Worm (Caenorhabditis elegans): Measurements from ENCODE around the gene R10E4.1.

Gene R10E4.1

DNA sequence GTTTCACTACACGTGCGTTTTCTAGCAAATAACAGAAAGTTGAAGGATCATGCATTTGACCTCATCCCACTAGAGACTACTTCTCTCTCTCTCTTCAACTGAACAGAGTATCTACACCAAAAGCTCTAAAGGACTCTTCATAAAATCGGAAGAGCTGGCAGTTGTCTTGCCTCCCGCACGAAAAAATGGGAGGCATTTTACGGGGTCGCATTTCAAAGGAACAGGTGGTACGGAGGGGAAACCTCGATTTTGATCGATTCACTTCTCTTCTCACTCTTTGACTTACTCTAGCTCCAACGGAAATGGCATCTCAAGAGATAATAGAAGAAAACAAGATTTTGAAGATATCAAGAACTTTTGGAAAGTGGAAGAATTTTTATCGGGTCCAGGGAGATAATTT lies 13.6 kb downstream of the R10E4.1 start:
- TF ChIP-seq unc-62 (GFP tag; optimal IDR thresholded peaks at IDR 0.05): no peak

- TF ChIP-seq unc-62 (GFP tag; optimal IDR thresholded peaks at IDR 0.05): no peak
Observed at ce11 chrIII:4284732-4285165, 15.2 kb downstream of the R10E4.1 start.

DNA sequence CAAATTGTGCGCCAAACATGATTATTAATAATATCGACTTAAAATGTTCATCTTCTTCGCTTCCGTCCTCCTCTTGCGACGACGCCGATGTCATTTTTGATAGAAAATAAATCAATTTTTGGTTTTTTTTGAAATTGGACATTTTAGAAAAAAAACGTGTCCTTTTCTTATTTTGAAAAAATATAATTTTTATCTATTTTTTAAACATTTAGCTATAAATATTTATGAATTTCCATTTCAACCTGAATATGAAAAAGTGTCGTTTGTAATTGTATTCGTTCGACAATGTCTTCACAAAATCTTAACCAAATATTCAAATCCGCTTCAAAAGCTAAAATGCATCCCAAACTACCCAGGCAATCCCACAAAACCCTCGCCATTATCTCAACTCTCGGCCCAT lies 17.8 kb downstream of the R10E4.1 start, which contains the start of gene R10E4.3:
Gene R10E4.3, minus strand, starts transcription at position 101 of the 400 bp plus-strand sequence.
- TF ChIP-seq unc-62 (GFP tag; optimal IDR thresholded peaks at IDR 0.05): no peak

DNA sequence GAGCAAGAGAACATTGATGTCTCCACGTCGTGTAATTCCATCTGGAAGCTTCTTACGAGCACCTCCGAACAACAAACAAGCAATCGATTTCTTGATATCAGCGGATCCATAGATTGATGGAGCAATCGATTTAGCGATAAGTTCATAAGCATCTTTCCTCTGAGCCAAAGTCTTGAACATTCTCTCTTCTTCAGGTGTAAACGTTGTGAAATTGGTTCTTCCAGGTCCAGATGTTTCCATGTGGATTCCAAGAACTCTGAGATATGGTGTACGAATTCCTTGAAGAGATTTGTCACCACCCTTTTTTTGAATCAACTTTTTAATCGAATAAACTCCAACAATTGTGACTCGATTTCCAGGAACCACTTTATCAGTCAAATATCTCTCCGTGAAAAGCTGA lies 20.4 kb downstream of the R10E4.1 start:
- no peak for TF ChIP-seq unc-62 (GFP tag; optimal IDR thresholded peaks at IDR 0.05)

ce11 chrIII:4291216-4291691 lies 21.7 kb downstream of the R10E4.1 start, which contains the start of gene mcm-5:
mcm-5 (minus strand) TSS chrIII:4291266.
- no peak for TF ChIP-seq unc-62 (GFP tag; optimal IDR thresholded peaks at IDR 0.05)

DNA sequence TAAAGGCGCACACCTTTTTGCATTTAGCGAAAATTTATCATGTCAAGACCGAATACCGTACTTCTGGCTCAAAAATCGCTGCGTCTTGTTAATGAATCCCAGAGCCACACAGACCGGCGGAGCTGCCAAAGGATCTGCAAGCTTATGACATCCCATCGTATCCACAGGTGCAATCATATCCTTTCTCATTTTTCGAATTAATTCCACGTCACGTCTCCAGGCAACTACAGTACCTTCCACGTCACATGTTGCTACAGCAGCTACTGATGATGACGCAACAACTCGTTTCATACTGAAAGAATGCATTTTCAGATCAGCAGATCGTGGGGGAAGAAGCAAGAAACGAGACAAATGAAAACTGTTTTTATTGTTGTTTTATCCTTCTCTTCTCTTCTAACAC lies 23.6 kb downstream of the R10E4.1 start, which contains the start of gene R10E4.6:
Gene R10E4.6, plus strand, starts transcription at position 301 of the 400 bp plus-strand sequence.
- no peak for TF ChIP-seq unc-62 (GFP tag; optimal IDR thresholded peaks at IDR 0.05)

- no peak for TF ChIP-seq unc-62 (GFP tag; optimal IDR thresholded peaks at IDR 0.05)
Observed at ce11 chrIII:4294153-4294862, 24.8 kb downstream of the R10E4.1 start, which contains the start of the genes nth-1 and R10E4.7. nth-1 (minus strand) TSS chrIII:4294253. R10E4.7 (plus strand) TSS chrIII:4294812.

DNA sequence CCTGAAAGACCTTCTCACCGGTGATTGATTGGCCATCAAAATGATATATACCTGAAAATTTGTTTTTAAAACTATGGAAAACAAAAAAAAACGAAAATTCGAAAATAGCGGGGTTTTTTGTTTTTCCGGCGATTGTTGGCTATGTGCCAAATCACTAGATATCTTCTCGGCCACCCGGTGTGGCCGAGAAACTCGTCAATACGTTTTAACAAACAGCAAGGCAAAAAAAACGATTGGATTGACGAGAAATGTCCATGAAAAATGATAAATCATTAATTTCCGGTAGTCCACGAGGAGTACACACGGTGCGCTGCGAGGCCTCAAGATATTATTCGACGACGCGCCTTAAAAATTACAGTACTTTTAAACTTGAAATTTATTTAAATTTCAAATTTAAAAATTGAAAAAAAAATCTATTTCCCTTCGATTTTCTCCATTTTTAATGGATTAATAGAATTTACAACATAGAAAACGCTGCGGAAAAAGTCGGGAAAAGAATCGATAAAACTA lies 31.5 kb downstream of the R10E4.1 start, which contains the start of gene R10E4.11:
Gene R10E4.11, minus strand, starts transcription at position 51 of the 510 bp plus-strand sequence.
- no peak for TF ChIP-seq unc-62 (GFP tag; optimal IDR thresholded peaks at IDR 0.05)

DNA sequence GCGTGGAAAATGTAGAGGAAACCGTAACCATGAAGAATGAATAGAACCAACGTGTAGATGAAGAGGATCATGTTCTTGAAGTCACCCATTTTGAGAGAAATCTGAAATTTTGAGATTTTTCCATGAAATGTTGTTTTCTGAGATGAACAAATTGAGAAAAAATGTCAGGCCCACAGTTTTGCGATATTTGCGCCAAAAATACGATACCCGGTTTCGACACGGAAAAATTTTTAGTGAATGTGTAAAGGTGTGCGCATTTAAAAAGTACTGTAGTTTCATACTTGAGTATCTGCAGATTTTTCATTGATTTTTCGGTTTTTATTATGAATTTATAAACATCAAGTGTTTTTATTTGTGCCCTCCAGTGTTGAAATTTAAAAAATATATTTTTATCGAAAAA lies 32.8 kb downstream of the R10E4.1 start, which contains the start of gene R10E4.9:
Gene R10E4.9, minus strand, starts transcription at position 101 of the 400 bp plus-strand sequence.
- no peak for TF ChIP-seq unc-62 (GFP tag; optimal IDR thresholded peaks at IDR 0.05)

DNA sequence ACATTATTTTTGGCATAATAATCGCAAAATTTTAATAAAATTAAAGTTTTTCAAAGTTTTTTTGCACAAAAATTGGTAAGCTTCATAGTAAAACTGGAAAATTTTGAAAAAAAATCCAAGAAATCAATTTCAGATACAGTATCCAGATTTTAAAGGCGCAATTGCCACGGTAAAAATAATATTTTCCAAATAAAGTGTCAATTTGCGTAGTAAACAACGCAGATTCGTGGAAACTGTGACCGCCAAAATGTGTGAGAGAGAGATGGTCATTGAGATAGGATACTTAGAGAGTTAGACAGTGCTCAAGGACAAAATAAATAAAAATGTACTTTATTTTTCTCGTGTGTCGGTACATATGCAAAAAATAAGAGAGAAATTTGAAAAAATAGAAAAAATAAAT lies 33.2 kb downstream of the R10E4.1 start:
- TF ChIP-seq unc-62 (GFP tag; optimal IDR thresholded peaks at IDR 0.05): no peak

DNA sequence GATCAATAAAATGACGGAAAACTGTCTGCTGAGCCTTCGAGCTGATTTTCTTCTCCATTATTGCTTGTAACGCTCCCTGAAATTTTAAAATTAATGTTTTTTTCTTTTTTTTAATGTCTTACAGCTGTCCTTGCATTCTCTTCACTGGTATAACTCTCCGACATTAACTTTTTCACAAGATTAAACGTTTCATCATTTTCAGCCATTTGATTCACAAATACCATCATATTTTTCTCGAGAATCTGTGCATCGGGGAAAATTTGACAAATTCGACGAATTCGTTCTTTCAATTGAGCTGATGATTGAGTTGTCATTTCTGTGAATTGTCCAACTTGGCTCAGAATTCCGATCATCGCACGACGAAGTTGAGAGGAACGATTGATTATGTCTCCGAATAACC lies 39.8 kb downstream of the R10E4.1 start:
- TF ChIP-seq unc-62 (GFP tag; optimal IDR thresholded peaks at IDR 0.05): no peak

DNA sequence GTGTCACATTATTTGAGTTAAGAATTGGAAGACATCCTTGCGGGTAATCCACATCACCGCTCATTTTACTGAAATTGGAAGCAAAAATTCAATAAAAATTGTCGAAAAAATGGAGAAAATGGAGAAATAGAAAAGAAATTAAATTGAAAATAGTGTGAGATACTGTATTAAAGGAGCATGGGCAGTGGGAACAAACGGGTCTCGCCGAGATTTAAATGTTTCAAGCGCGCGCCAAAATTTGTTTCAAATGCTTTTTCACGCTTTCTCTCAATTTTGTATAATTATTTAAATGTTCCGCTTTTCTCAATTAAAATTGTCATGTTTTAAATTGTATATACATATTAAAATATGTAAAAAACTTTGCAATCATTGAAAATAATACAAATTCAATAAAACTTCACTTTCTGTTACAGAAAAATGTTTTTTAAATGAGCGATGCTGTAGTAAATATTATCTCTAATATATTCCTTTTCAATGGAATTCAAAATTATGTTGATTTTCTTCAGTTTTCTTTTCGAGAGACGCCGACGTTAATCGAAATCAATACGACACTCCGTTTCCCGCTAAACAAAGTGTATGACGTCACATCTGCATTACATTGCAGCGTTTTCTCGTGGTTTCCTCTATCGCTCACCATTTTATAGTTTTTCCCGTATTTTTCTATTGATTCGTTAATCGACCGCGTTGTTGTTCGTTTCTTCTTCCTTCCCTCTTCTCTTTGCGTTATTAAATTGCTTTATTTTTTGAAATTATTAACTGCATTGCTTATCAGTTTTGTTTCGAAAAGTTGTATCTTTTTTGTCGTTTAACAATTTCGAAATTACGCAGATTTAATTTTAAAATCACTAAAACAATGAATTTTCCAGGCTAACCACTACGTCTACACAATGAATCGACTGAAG lies 43.8 kb downstream of the R10E4.1 start, which contains the start of the genes evl-14 and dcn-1:
Gene evl-14, minus strand, starts transcription at position 68 of the 902 bp plus-strand sequence.
Gene dcn-1, plus strand, starts transcription at position 852 of the 902 bp plus-strand sequence.
- TF ChIP-seq unc-62 (GFP tag; optimal IDR thresholded peaks at IDR 0.05): no peak

ce11 chrIII:4314502-4314901 lies 45.0 kb downstream of the R10E4.1 start:
- no peak for TF ChIP-seq unc-62 (GFP tag; optimal IDR thresholded peaks at IDR 0.05)

- TF ChIP-seq unc-62 (GFP tag; optimal IDR thresholded peaks at IDR 0.05): no peak
Observed at ce11 chrIII:4317065-4317752, 47.7 kb downstream of the R10E4.1 start, which contains the start of gene tag-131. tag-131 (plus strand) TSS chrIII:4317702.

ce11 chrIII:4320113-4320512 lies 50.6 kb downstream of the R10E4.1 start, which contains the start of gene H38K22.6:
H38K22.6 (plus strand) TSS chrIII:4320413.
- no peak for TF ChIP-seq unc-62 (GFP tag; optimal IDR thresholded peaks at IDR 0.05)

All from whole organism, dauer.